Worm (Caenorhabditis elegans) whole organism, L4 larva: ENCODE measurements around the gene afmd-1.
"Not testable (repeated sequence)": the region's sequence is repeated elsewhere in the genome, so short reads cannot be mapped to it uniquely, and the experiment has no call there.

Experiments used
- D1046.2 ChIP-seq: fragments of 200-800 bp; sonication (Bioruptor generic); IDR thresholded peaks from 2 replicates; pipeline ENCODE4 v1.3.6; 2022; ENCODE audit warnings: missing genetic modification characterization, missing compliant biosample characterization
- F10B5.3 ChIP-seq: sonication (generic microtip); optimal IDR thresholded peaks from 2 replicates; lab custom pipeline; 2016; ENCODE audit warnings: mild to moderate bottlenecking, missing genetic modification characterization, missing compliant biosample characterization
- F26F4.8 ChIP-seq: fragments of 200-800 bp; sonication (Bioruptor generic); conservative IDR thresholded peaks from 2 replicates; pipeline ENCODE4 v1.3.6; 2022; ENCODE audit warnings: missing genetic modification characterization, missing compliant biosample characterization
- F37D6.2 ChIP-seq: sonication (generic microtip); optimal IDR thresholded peaks from 2 replicates; lab custom pipeline; 2016; ENCODE audit warnings: mild to moderate bottlenecking, missing genetic modification characterization, missing compliant biosample characterization
- Y105C5A.15 ChIP-seq: fragments of 200-800 bp; sonication (Bioruptor generic); IDR thresholded peaks from 2 replicates; pipeline ENCODE4 v1.3.6; 2022; ENCODE audit warnings: missing genetic modification characterization, missing compliant biosample characterization
- Y48G9A.11 ChIP-seq: fragments of 200-800 bp; sonication (Bioruptor generic); IDR thresholded peaks from 2 replicates; pipeline ENCODE4 v1.3.6; 2022; ENCODE audit warnings: missing genetic modification reagents, missing genetic modification characterization, missing compliant biosample characterization
- aha-1 ChIP-seq: fragments of 150-350 bp; peaks from one replicate; lab custom pipeline; 2014; ENCODE audit warnings: missing biosample characterization, missing genetic modification characterization
- ceh-20 ChIP-seq: fragments of 200-800 bp; sonication (Bioruptor generic); IDR thresholded peaks from 2 replicates; pipeline ENCODE4 v1.3.6; 2022; ENCODE audit warnings: missing genetic modification reagents, missing genetic modification characterization, missing compliant biosample characterization
- ceh-32 ChIP-seq: sonication (generic microtip); optimal IDR thresholded peaks from 2 replicates; lab custom pipeline; 2016; ENCODE audit warnings: mild to moderate bottlenecking, missing genetic modification characterization, missing compliant biosample characterization; ENCODE audit not compliant: poor library complexity
- ceh-44 ChIP-seq: fragments of 200-800 bp; sonication (Bioruptor generic); IDR thresholded peaks from 2 replicates; pipeline ENCODE4 v1.3.6; 2022; ENCODE audit warnings: missing genetic modification reagents, missing genetic modification characterization, missing compliant biosample characterization
- ces-1 ChIP-seq: fragments of 150-350 bp; sonication (generic microtip); optimal IDR thresholded peaks from 4 replicates; lab custom pipeline; 2014; ENCODE audit warnings: missing biosample characterization, missing genetic modification reagents, missing genetic modification characterization
- cey-2 ChIP-seq: sonication (generic microtip); optimal IDR thresholded peaks from 3 replicates; lab custom pipeline; 2017; ENCODE audit warnings: missing genetic modification characterization, mild to moderate bottlenecking, missing compliant biosample characterization, antibody characterized with exemption, borderline replicate concordance; ENCODE audit not compliant: insufficient read depth
- daf-16 ChIP-seq, 3 experiments: sonication (generic microtip); optimal IDR thresholded peaks; 2 replicates each; lab custom pipeline; 2016 to 2017; ENCODE audit warnings: missing genetic modification characterization in 3 of 3, missing genetic modification reagents in 3 of 3, mild to moderate bottlenecking in 2 of 3, missing compliant biosample characterization in 2 of 3, missing biosample characterization in 1 of 3, moderate library complexity in 1 of 3
- daf-8 ChIP-seq: fragments of 200-800 bp; sonication (Bioruptor generic); IDR thresholded peaks from 2 replicates; pipeline ENCODE4 v1.3.6; 2022; ENCODE audit warnings: missing genetic modification characterization, missing compliant biosample characterization
- dmd-6 ChIP-seq: fragments of 200-800 bp; sonication (Bioruptor generic); IDR thresholded peaks from 2 replicates; pipeline ENCODE4 v1.3.6; 2022; ENCODE audit warnings: missing genetic modification reagents, missing genetic modification characterization, missing compliant biosample characterization
- dmd-8 ChIP-seq: fragments of 200-800 bp; sonication (Bioruptor generic); IDR thresholded peaks from 2 replicates; pipeline ENCODE4 v1.3.6; 2022; ENCODE audit warnings: missing genetic modification characterization, missing compliant biosample characterization
- egl-43 ChIP-seq: fragments of 200-800 bp; sonication (Bioruptor generic); IDR thresholded peaks from 2 replicates; pipeline ENCODE4 v1.3.6; 2022; ENCODE audit warnings: missing genetic modification reagents, missing genetic modification characterization, missing compliant biosample characterization
- hlh-30 ChIP-seq: sonication (generic microtip); optimal IDR thresholded peaks from 2 replicates; lab custom pipeline; 2017; ENCODE audit warnings: antibody characterized with exemption, mild to moderate bottlenecking, missing genetic modification characterization, missing compliant biosample characterization; ENCODE audit not compliant: insufficient read depth
- lin-13 ChIP-seq: fragments of 150-350 bp; optimal IDR thresholded peaks from 2 replicates; lab custom pipeline; 2014; ENCODE audit warnings: missing biosample characterization, missing genetic modification reagents, missing genetic modification characterization
- lin-38 ChIP-seq: fragments of 200-800 bp; sonication (Bioruptor generic); IDR thresholded peaks from 2 replicates; pipeline ENCODE4 v1.3.6; 2022; ENCODE audit warnings: missing genetic modification reagents, missing genetic modification characterization, missing compliant biosample characterization
- lsy-2 ChIP-seq, 2 experiments: fragments of 150-350 bp in 1 of 2; sonication (generic microtip) in 1 of 2; optimal IDR thresholded peaks; 2 replicates each; lab custom pipeline; 2014 to 2017; ENCODE audit warnings: missing biosample characterization in 2 of 2, missing genetic modification characterization in 2 of 2
- mdl-1 ChIP-seq, 2 experiments: fragments of 150-350 bp in 1 of 2; sonication (generic microtip) in 1 of 2; optimal IDR thresholded peaks; 2 replicates each; lab custom pipeline; 2014 to 2017; ENCODE audit warnings: missing biosample characterization in 2 of 2, missing genetic modification characterization in 2 of 2
- mxl-3 ChIP-seq: fragments of 200-800 bp; sonication (Bioruptor generic); optimal IDR thresholded peaks from 2 replicates; lab custom pipeline; 2018; ENCODE audit warnings: mild to moderate bottlenecking, missing genetic modification characterization, missing compliant biosample characterization
- nhr-102 ChIP-seq: sonication (generic microtip); optimal IDR thresholded peaks from 2 replicates; lab custom pipeline; 2016; ENCODE audit warnings: mild to moderate bottlenecking, missing genetic modification characterization, moderate library complexity, missing compliant biosample characterization
- nhr-28 ChIP-seq: fragments of 150-350 bp; optimal IDR thresholded peaks from 2 replicates; lab custom pipeline; 2014; ENCODE audit warnings: missing biosample characterization, missing genetic modification characterization
- nhr-48 ChIP-seq: sonication (generic microtip); optimal IDR thresholded peaks from 2 replicates; lab custom pipeline; 2016; ENCODE audit warnings: mild to moderate bottlenecking, missing genetic modification characterization, missing compliant biosample characterization
- nhr-77 ChIP-seq: fragments of 150-350 bp; optimal IDR thresholded peaks from 2 replicates; lab custom pipeline; 2014; ENCODE audit warnings: missing biosample characterization, missing genetic modification characterization
- pqm-1 ChIP-seq: sonication (generic microtip); optimal IDR thresholded peaks from 2 replicates; lab custom pipeline; 2017; ENCODE audit warnings: missing biosample characterization, missing genetic modification characterization
- snpc-1.2 ChIP-seq: fragments of 200-800 bp; sonication (Bioruptor generic); IDR thresholded peaks from 2 replicates; pipeline ENCODE4 v1.3.6; 2022; ENCODE audit warnings: missing genetic modification reagents, missing genetic modification characterization, missing compliant biosample characterization
- vab-7 ChIP-seq: fragments of 200-800 bp; sonication (Bioruptor generic); IDR thresholded peaks from 2 replicates; pipeline ENCODE4 v1.3.6; 2022; ENCODE audit warnings: missing genetic modification reagents, missing genetic modification characterization, missing compliant biosample characterization
- zag-1 ChIP-seq: fragments of 150-350 bp; optimal IDR thresholded peaks from 2 replicates; lab custom pipeline; 2014; ENCODE audit warnings: missing biosample characterization, missing genetic modification characterization
- zip-11 ChIP-seq: fragments of 200-800 bp; sonication (Bioruptor generic); IDR thresholded peaks from 2 replicates; pipeline ENCODE4 v1.3.6; 2022; ENCODE audit warnings: missing genetic modification characterization, missing compliant biosample characterization
- ztf-7 ChIP-seq: fragments of 150-350 bp; optimal IDR thresholded peaks from 2 replicates; lab custom pipeline; 2014; ENCODE audit warnings: missing biosample characterization, missing genetic modification characterization

The afmd-1 gene

ce11 chrIV:7254690-7255089, 10.7 kb downstream of the afmd-1 start, which contains the start of gene C06E4.5:
C06E4.5 (plus strand) TSS chrIV:7254990.
- TF ChIP-seq ceh-20 (GFP tag; lab: Robert Waterston, UW); ztf-7 (tag; lab: Kevin White, UChicago); Y48G9A.11 (GFP tag; lab: Robert Waterston, UW): not testable (repeated sequence)
- TF ChIP-seq, all 104 proteins: peak for 0; not testable (repeated sequence) for 104

- peak; percentile 96 for TF ChIP-seq nhr-28 (tag; lab: Kevin White, UChicago)
- no peak for TF ChIP-seq lsy-2 (tag; optimal IDR thresholded peaks at IDR 0.05; lab: Kevin White, UChicago)
- peak; percentile 62 for TF ChIP-seq hlh-30
- peak; percentile 82 for TF ChIP-seq dmd-6 (GFP tag; lab: Robert Waterston, UW)
- TF ChIP-seq daf-16 (GFP tag; optimal IDR thresholded peaks at IDR 0.05; lab: Kevin White, UChicago) = no peak
- peak; percentile 23 for TF ChIP-seq daf-16 (tag; optimal IDR thresholded peaks at IDR 0.05; lab: Kevin White, UChicago)
- TF ChIP-seq nhr-102 (tag; lab: Kevin White, UChicago) = peak; percentile 92
- peak; percentile 7 for TF ChIP-seq nhr-77 (tag; lab: Kevin White, UChicago)
- peak; percentile 43 for TF ChIP-seq pqm-1
- TF ChIP-seq Y105C5A.15 (GFP tag; lab: Robert Waterston, UW) = no peak
- peak in 1 of 2 experiments; percentile 66 for TF ChIP-seq mdl-1 (tag; optimal IDR thresholded peaks at IDR 0.05; lab: Kevin White, UChicago)
Observed at ce11 chrIV:7258253-7258652, 14.2 kb downstream of the afmd-1 start, which contains the start of gene C06E4.6. C06E4.6 (minus strand) TSS chrIV:7258303.

ce11 chrIV:7260587-7260986, 16.6 kb downstream of the afmd-1 start, which contains the start of gene C06E4.3:
C06E4.3 (plus strand) TSS chrIV:7260875.
- no peak for TF ChIP-seq egl-43 (GFP tag; lab: Robert Waterston, UW)
- peak; percentile 81 for TF ChIP-seq dmd-6 (GFP tag; lab: Robert Waterston, UW)
- TF ChIP-seq F37D6.2 (tag; lab: Kevin White, UChicago) = no peak
- no peak for TF ChIP-seq mdl-1 (tag; optimal IDR thresholded peaks at IDR 0.05; lab: Kevin White, UChicago)
- peak; percentile 71 for TF ChIP-seq nhr-102 (tag; lab: Kevin White, UChicago)
- TF ChIP-seq ceh-32 (tag; lab: Kevin White, UChicago) = no peak
- TF ChIP-seq nhr-48 = no peak
- TF ChIP-seq D1046.2 = no peak
- TF ChIP-seq ceh-44 (GFP tag; lab: Robert Waterston, UW) = no peak
- peak; percentile 25 for TF ChIP-seq nhr-77 (tag; lab: Kevin White, UChicago)
- no peak for TF ChIP-seq Y105C5A.15 (GFP tag; lab: Robert Waterston, UW)
- peak; percentile 5 for TF ChIP-seq hlh-30
- peak; percentile 97 for TF ChIP-seq nhr-28 (tag; lab: Kevin White, UChicago)

ce11 chrIV:7263137-7263536, 19.1 kb downstream of the afmd-1 start, which contains the start of gene glb-2:
glb-2 (minus strand) TSS chrIV:7263237.
- TF ChIP-seq zip-11 (GFP tag; lab: Robert Waterston, UW) = no peak
- TF ChIP-seq zag-1 (tag; lab: Kevin White, UChicago) = no peak
- TF ChIP-seq mxl-3 = no peak
- no peak for TF ChIP-seq lin-38 (GFP tag; lab: Robert Waterston, UW)
- no peak for TF ChIP-seq dmd-6 (GFP tag; lab: Robert Waterston, UW)
- no peak for TF ChIP-seq daf-8 (GFP tag; lab: Robert Waterston, UW)
- no peak for TF ChIP-seq ceh-20 (GFP tag; lab: Robert Waterston, UW)

- TF ChIP-seq lin-13 (GFP tag; lab: Kevin White, UChicago) (no peak), hlh-30 (peak; percentile 26), vab-7 (peak; percentile 70), ces-1 (peak; percentile 33), cey-2 (no peak), aha-1 (tag; lab: Kevin White, UChicago) (peak; percentile 44), snpc-1.2 (peak; percentile 85), F26F4.8 (GFP tag; lab: Robert Waterston, UW) (0 out of 2 replicates have a peak, but pooled peaks have one; percentile 33), dmd-8 (GFP tag; lab: Robert Waterston, UW) (0 out of 2 replicates have a peak, but pooled peaks have one; percentile 58), F10B5.3 (tag; lab: Kevin White, UChicago) (no peak)
Observed at ce11 chrIV:7274969-7275548, 31.0 kb downstream of the afmd-1 start.
